Fruit fly (Drosophila melanogaster) whole organism, pupa: Measurements from ENCODE around the gene CG34305.
"Not testable (repeated sequence)": the region's sequence is repeated elsewhere in the genome, so short reads cannot be mapped to it uniquely, and the experiment has no call there.

Experiments
- CG10348 ChIP-seq: fragments of 200-800 bp; sonication (Bioruptor generic); IDR thresholded peaks from 2 replicates; pipeline ENCODE4 v1.3.6; 2022; ENCODE audit warnings: missing biosample characterization, missing genetic modification characterization
- CG12605 ChIP-seq: fragments of 200-800 bp; sonication (Bioruptor generic); IDR thresholded peaks from 2 replicates; pipeline ENCODE4 v1.3.6; 2022; ENCODE audit warnings: missing biosample characterization, missing genetic modification characterization
- CG13204 ChIP-seq: fragments of 200-800 bp; sonication (Bioruptor generic); optimal IDR thresholded peaks from 2 replicates; lab custom pipeline; 2018; ENCODE audit warnings: missing biosample characterization, mild to moderate bottlenecking, missing genetic modification characterization, moderate library complexity
- CG14655 ChIP-seq: fragments of 200-800 bp; sonication (Bioruptor generic); optimal IDR thresholded peaks from 3 replicates; lab custom pipeline; 2017; ENCODE audit warnings: mild to moderate bottlenecking, missing biosample characterization, missing genetic modification reagents, missing genetic modification characterization
- CG15710 ChIP-seq: fragments of 200-800 bp; sonication (Bioruptor generic); optimal IDR thresholded peaks from 2 replicates; lab custom pipeline; 2018; ENCODE audit warnings: missing biosample characterization, mild to moderate bottlenecking, missing genetic modification characterization, moderate library complexity
- CG17806 ChIP-seq: fragments of 200-800 bp; sonication (Bioruptor generic); optimal IDR thresholded peaks from 2 replicates; lab custom pipeline; 2018; ENCODE audit warnings: missing biosample characterization, mild to moderate bottlenecking, missing genetic modification characterization, moderate library complexity
- CG32121 ChIP-seq: fragments of 200-800 bp; sonication (Bioruptor generic); IDR thresholded peaks from 2 replicates; pipeline ENCODE4 v1.3.6; 2022; ENCODE audit warnings: missing biosample characterization, missing genetic modification characterization
- CG34367 ChIP-seq: fragments of 200-800 bp; sonication (Bioruptor generic); optimal IDR thresholded peaks from 2 replicates; lab custom pipeline; 2018; ENCODE audit warnings: missing biosample characterization, mild to moderate bottlenecking, missing genetic modification characterization
- CG4496 ChIP-seq: fragments of 200-800 bp; sonication (Bioruptor generic); IDR thresholded peaks from 3 replicates; pipeline ENCODE4 v1.3.6; 2022; ENCODE audit warnings: missing biosample characterization, missing genetic modification characterization
- CG8159 ChIP-seq: fragments of 200-800 bp; sonication (Bioruptor generic); optimal IDR thresholded peaks from 3 replicates; lab custom pipeline; 2018; ENCODE audit warnings: missing biosample characterization, mild to moderate bottlenecking, missing genetic modification characterization, moderate library complexity
- CG8301 ChIP-seq: fragments of 200-800 bp; sonication (Bioruptor generic); optimal IDR thresholded peaks from 2 replicates; lab custom pipeline; 2018; ENCODE audit warnings: missing biosample characterization, mild to moderate bottlenecking, missing genetic modification characterization
- CG9948 ChIP-seq: fragments of 200-800 bp; sonication (Bioruptor generic); optimal IDR thresholded peaks from 2 replicates; lab custom pipeline; 2018; ENCODE audit warnings: missing biosample characterization, mild to moderate bottlenecking, missing genetic modification characterization, moderate library complexity
- D1 ChIP-seq: fragments of 200-800 bp; sonication (Bioruptor generic); optimal IDR thresholded peaks from 2 replicates; lab custom pipeline; 2018; ENCODE audit warnings: missing biosample characterization, mild to moderate bottlenecking, missing genetic modification characterization, moderate library complexity
- EcR ChIP-seq: fragments of 200-800 bp; sonication (Bioruptor generic); optimal IDR thresholded peaks from 3 replicates; lab custom pipeline; 2019; ENCODE audit warnings: missing biosample characterization, missing genetic modification characterization, mild to moderate bottlenecking, moderate library complexity, missing genetic modification reagents
- Ets98B ChIP-seq: fragments of 200-800 bp; sonication (Bioruptor generic); IDR thresholded peaks from 2 replicates; pipeline ENCODE4 v1.3.6; 2022; ENCODE audit warnings: missing biosample characterization, missing genetic modification characterization
- Pif1A ChIP-seq: fragments of 200-800 bp; sonication (Bioruptor generic); optimal IDR thresholded peaks from 3 replicates; lab custom pipeline; 2016; ENCODE audit warnings: missing biosample characterization, missing genetic modification characterization
- Pif1B ChIP-seq: fragments of 200-800 bp; sonication (Bioruptor generic); optimal IDR thresholded peaks from 3 replicates; lab custom pipeline; 2016; ENCODE audit warnings: missing biosample characterization, missing genetic modification characterization
- Snoo ChIP-seq: fragments of 200-800 bp; sonication (Bioruptor generic); optimal IDR thresholded peaks from 3 replicates; lab custom pipeline; 2017; ENCODE audit warnings: missing biosample characterization, mild to moderate bottlenecking, missing genetic modification characterization, inconsistent platforms
- fd96Ca ChIP-seq: fragments of 200-800 bp; sonication (Bioruptor generic); IDR thresholded peaks from 3 replicates; pipeline ENCODE4 v1.3.6; 2022; ENCODE audit warnings: missing biosample characterization, missing genetic modification characterization
- gl ChIP-seq: fragments of 200-800 bp; sonication (Bioruptor generic); optimal IDR thresholded peaks from 2 replicates; lab custom pipeline; 2018; ENCODE audit warnings: missing biosample characterization, mild to moderate bottlenecking, missing genetic modification characterization
- rn ChIP-seq: fragments of 200-800 bp; sonication (Bioruptor generic); IDR thresholded peaks from 2 replicates; pipeline ENCODE4 v1.3.6; 2022; ENCODE audit warnings: missing biosample characterization, missing genetic modification characterization

CG34305 gene

DNA sequence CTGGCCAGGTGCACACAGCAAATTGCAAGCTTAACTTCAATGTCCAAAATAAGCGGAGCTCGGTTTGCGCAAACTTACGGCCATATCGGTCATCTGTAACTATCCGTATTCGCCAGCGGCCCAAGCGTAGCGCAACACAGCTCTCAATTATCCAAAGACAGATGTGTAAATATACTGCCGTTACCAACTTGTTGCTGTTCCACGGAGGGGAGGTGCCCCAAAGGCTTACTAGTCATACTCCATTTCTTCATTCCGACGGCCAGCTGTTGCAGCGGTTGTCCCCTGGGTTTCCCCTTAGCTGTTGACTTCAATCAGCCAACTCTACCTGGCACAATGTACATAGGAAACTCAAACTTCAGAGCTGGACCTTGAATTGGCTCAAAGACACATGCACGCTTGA is 22.9 kb downstream of the CG34305 start, which contains the start of gene CG31516:
Gene CG31516, minus strand, starts transcription at position 101 of the 400 bp plus-strand sequence.
- no peak for TF ChIP-seq CG17806
- no peak for TF ChIP-seq CG8159 (tag; lab: Kevin White, UChicago)
- TF ChIP-seq CG4496 (GFP tag; lab: Robert Waterston, UW): no peak

- no peak for TF ChIP-seq EcR (GFP tag; lab: Kevin White, UChicago)
- TF ChIP-seq fd96Ca (GFP tag; lab: Robert Waterston, UW): peak; percentile 83
- peak; percentile 36; the same call in 1 of the 2 replicates for TF ChIP-seq rn (GFP tag; lab: Robert Waterston, UW)
- TF ChIP-seq CG10348 (GFP tag; lab: Robert Waterston, UW): no peak
- TF ChIP-seq Pif1B (GFP tag; lab: Kevin White, UChicago): peak; percentile 56
- peak; percentile 46 for TF ChIP-seq CG15710 (tag; lab: Kevin White, UChicago)
- peak; percentile 24 for TF ChIP-seq CG13204 (GFP tag; lab: Kevin White, UChicago)
- TF ChIP-seq Pif1A: peak; percentile 78
- no peak for TF ChIP-seq gl (tag; lab: Kevin White, UChicago)
- peak; percentile 81; the same call in 1 of the 2 replicates for TF ChIP-seq CG32121 (GFP tag; lab: Robert Waterston, UW)
- peak; percentile 51; the same call in 2 of the 3 replicates for TF ChIP-seq CG4496 (GFP tag; lab: Robert Waterston, UW)
- peak; percentile 19 for TF ChIP-seq CG9948
- TF ChIP-seq Snoo: peak; percentile 63
- TF ChIP-seq CG17806: peak; percentile 35
- peak; percentile 33 for TF ChIP-seq CG8159 (tag; lab: Kevin White, UChicago)
- no peak for TF ChIP-seq D1 (tag; lab: Kevin White, UChicago)
- peak; percentile 65 for TF ChIP-seq Ets98B (GFP tag; lab: Robert Waterston, UW)
- no peak for TF ChIP-seq CG8301 (tag; lab: Kevin White, UChicago)
These were observed 27.5 kb downstream of the CG34305 start, which contains the start of gene CG14636 for dm6 chr3R:4215264-4215993. TSS of gene CG14636 (minus strand) at chr3R:4215314.

DNA sequence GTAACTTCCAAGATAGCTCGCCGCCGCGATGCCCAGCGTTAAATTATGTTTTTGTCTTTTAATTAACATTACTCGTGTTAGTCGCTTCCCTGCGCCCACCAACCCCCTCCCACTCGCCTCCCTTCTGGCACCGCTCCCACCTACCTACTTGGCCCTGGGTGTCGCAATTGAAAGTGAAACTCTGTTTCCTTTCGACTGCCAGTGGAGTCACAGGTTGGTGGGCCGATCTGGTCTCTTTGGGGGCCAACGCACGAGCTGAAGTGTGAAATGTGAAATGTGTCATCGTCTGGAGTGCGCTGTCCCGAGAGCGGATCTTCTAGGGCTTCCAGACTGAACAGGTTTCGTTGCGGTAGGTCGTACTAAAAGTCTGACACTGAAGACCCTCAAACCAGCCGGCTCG is 28.3 kb downstream of the CG34305 start:
- peak; percentile 48 for TF ChIP-seq gl (tag; lab: Kevin White, UChicago)
- TF ChIP-seq EcR (GFP tag; lab: Kevin White, UChicago): peak; percentile 54
- TF ChIP-seq CG10348 (GFP tag; lab: Robert Waterston, UW): no peak
- TF ChIP-seq, all 21 proteins: peak for 2

- TF ChIP-seq Snoo (peak; percentile 84), Pif1A (peak; percentile 93), EcR (GFP tag; lab: Kevin White, UChicago) (peak; percentile 93), CG12605 (GFP tag; lab: Robert Waterston, UW) (peak; percentile 84), CG8301 (tag; lab: Kevin White, UChicago) (peak; percentile 73), CG10348 (GFP tag; lab: Robert Waterston, UW) (peak; percentile 81), Pif1B (GFP tag; lab: Kevin White, UChicago) (peak; percentile 76), D1 (tag; lab: Kevin White, UChicago) (peak; percentile 6), CG8159 (tag; lab: Kevin White, UChicago) (peak; percentile 88), CG13204 (GFP tag; lab: Kevin White, UChicago) (peak; percentile 70), CG32121 (GFP tag; lab: Robert Waterston, UW) (peak; percentile 93), CG15710 (tag; lab: Kevin White, UChicago) (peak; percentile 92), CG14655 (GFP tag; lab: Kevin White, UChicago) (peak; percentile 77), CG4496 (GFP tag; lab: Robert Waterston, UW) (peak; percentile 96), CG9948 (peak; percentile 83), CG17806 (peak; percentile 83), Ets98B (GFP tag; lab: Robert Waterston, UW) (peak; percentile 94), rn (GFP tag; lab: Robert Waterston, UW) (peak; percentile 93), fd96Ca (GFP tag; lab: Robert Waterston, UW) (peak; percentile 97), CG34367 (peak; percentile 86), gl (tag; lab: Kevin White, UChicago) (peak; percentile 81)
These were observed 28.9 kb downstream of the CG34305 start for dm6 chr3R:4214038-4214437.

DNA sequence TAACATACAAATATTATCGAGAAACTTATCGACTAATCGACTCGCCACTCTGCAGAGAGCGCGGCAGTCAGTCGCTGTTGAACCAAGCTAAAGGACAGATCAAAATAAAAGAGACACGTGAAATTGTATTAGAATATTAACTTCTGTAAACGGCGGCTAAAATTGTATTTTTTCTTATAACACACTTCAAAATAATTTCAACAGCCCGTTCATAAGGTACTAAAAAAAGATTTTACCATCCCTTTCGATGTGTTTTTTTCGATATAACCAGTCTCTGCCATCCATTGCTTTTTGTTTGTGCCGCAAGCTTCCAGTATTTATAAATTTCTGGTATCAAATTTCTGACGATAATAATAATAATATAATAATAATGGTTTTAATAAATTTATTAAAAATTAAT is 31.5 kb downstream of the CG34305 start, which contains the start of gene aux:
Gene aux, plus strand, starts transcription at position 301 of the 400 bp plus-strand sequence.
- TF ChIP-seq CG15710 (tag; lab: Kevin White, UChicago); CG17806; CG12605 (GFP tag; lab: Robert Waterston, UW): not testable (repeated sequence)
- TF ChIP-seq, all 21 proteins: peak for 0; not testable (repeated sequence) for 21

dm6 chr3R:4197055-4197454 is 45.9 kb downstream of the CG34305 start, which contains the start of gene beta-Man:
TSS of gene beta-Man (plus strand) at chr3R:4197206.
- TF ChIP-seq CG8159 (tag; lab: Kevin White, UChicago) (no peak), CG15710 (tag; lab: Kevin White, UChicago) (no peak), CG8301 (tag; lab: Kevin White, UChicago) (no peak), gl (tag; lab: Kevin White, UChicago) (no peak), rn (GFP tag; lab: Robert Waterston, UW) (no peak), CG10348 (GFP tag; lab: Robert Waterston, UW) (no peak), EcR (GFP tag; lab: Kevin White, UChicago) (no peak), CG32121 (GFP tag; lab: Robert Waterston, UW) (no peak), CG34367 (no peak), Pif1A (peak; percentile 23), fd96Ca (GFP tag; lab: Robert Waterston, UW) (no peak), Snoo (no peak), Pif1B (GFP tag; lab: Kevin White, UChicago) (no peak), CG14655 (GFP tag; lab: Kevin White, UChicago) (peak; percentile 12), CG12605 (GFP tag; lab: Robert Waterston, UW) (0 out of 2 replicates have a peak, but pooled peaks have one; percentile 23), Ets98B (GFP tag; lab: Robert Waterston, UW) (no peak), CG17806 (no peak), D1 (tag; lab: Kevin White, UChicago) (peak; percentile 24), CG9948 (no peak), CG13204 (GFP tag; lab: Kevin White, UChicago) (no peak), CG4496 (GFP tag; lab: Robert Waterston, UW) (no peak; the same call in 2 of the 3 replicates)
